Worm (Caenorhabditis elegans): ENCODE data around the gene C35C5.8.
A peak's percentile ranks its signal among the peaks of the same experiment; 100 is the strongest.

C35C5.8 gene

ce11 chrX:11546445-11547275 lies 13.3 kb downstream of the C35C5.8 start, which contains the start of gene selt-1.1:
Gene selt-1.1 (minus strand): TSS chrX:11546495.
- TF ChIP-seq ztf-11 (tag; optimal IDR thresholded peaks at IDR 0.05) (no peak), egl-27 (tag; optimal IDR thresholded peaks at IDR 0.05) (no peak), nhr-76 (tag; optimal IDR thresholded peaks at IDR 0.05) (no peak), mdl-1 (tag; optimal IDR thresholded peaks at IDR 0.05) (peak; percentile 4), aly-2 (tag; optimal IDR thresholded peaks at IDR 0.05) (no peak), tbx-2 (tag; optimal IDR thresholded peaks at IDR 0.05) (no peak), fkh-2 (tag; optimal IDR thresholded peaks at IDR 0.05) (no peak), jun-1 (tag; optimal IDR thresholded peaks at IDR 0.05) (peak; percentile 72), ceh-16 (tag; optimal IDR thresholded peaks at IDR 0.05) (no peak), fos-1 (tag; optimal IDR thresholded peaks at IDR 0.05) (peak; percentile 61), nhr-77 (tag; optimal IDR thresholded peaks at IDR 0.05) (no peak), R02D3.7 (tag; optimal IDR thresholded peaks at IDR 0.05) (no peak), hmg-11 (tag; optimal IDR thresholded peaks at IDR 0.05) (peak; percentile 78), daf-12 (tag; optimal IDR thresholded peaks at IDR 0.05) (no peak), nhr-12 (tag; optimal IDR thresholded peaks at IDR 0.05) (no peak), elt-3 (tag; optimal IDR thresholded peaks at IDR 0.05) (no peak), elt-1 (tag; optimal IDR thresholded peaks at IDR 0.05) (no peak), lin-15B (tag; optimal IDR thresholded peaks at IDR 0.05) (no peak), nhr-28 (tag; optimal IDR thresholded peaks at IDR 0.05) (no peak), nhr-67 (tag; optimal IDR thresholded peaks at IDR 0.05) (no peak), skn-1 (tag; optimal IDR thresholded peaks at IDR 0.05) (no peak), ZK546.5 (tag; optimal IDR thresholded peaks at IDR 0.05) (no peak), nhr-11 (tag; optimal IDR thresholded peaks at IDR 0.05) (no peak), nhr-23 (tag; optimal IDR thresholded peaks at IDR 0.05) (peak; percentile 33), mml-1 (tag; optimal IDR thresholded peaks at IDR 0.05) (no peak), eor-1 (tag; optimal IDR thresholded peaks at IDR 0.05) (no peak), egl-5 (tag; optimal IDR thresholded peaks at IDR 0.05) (peak; percentile 55), zag-1 (tag; optimal IDR thresholded peaks at IDR 0.05) (no peak), pha-4 (tag; optimal IDR thresholded peaks at IDR 0.05) (peak; percentile 75), snpc-4 (tag; optimal IDR thresholded peaks at IDR 0.05) (no peak), elt-2 (tag; optimal IDR thresholded peaks at IDR 0.05) (peak; percentile 78), pqm-1 (tag; optimal IDR thresholded peaks at IDR 0.05) (peak; percentile 85), sea-2 (GFP tag; optimal IDR thresholded peaks at IDR 0.05) (no peak), lin-39 (tag; optimal IDR thresholded peaks at IDR 0.05) (peak; percentile 49), nfya-1 (tag; optimal IDR thresholded peaks at IDR 0.05; ENCODE audit: insufficient read depth) (peak; percentile 66), ztf-4 (tag; optimal IDR thresholded peaks at IDR 0.05) (no peak), nhr-25 (tag; optimal IDR thresholded peaks at IDR 0.05) (peak; percentile 85), fkh-10 (GFP tag; optimal IDR thresholded peaks at IDR 0.05) (no peak), ceh-28 (tag; optimal IDR thresholded peaks at IDR 0.05) (peak; percentile 69), lsy-12 (tag; optimal IDR thresholded peaks at IDR 0.05) (peak; percentile 38), nhr-237 (tag; optimal IDR thresholded peaks at IDR 0.05) (no peak), ceh-82 (tag; optimal IDR thresholded peaks at IDR 0.05) (no peak), ama-1 (optimal IDR thresholded peaks at IDR 0.05) (no peak), unc-39 (tag; optimal IDR thresholded peaks at IDR 0.05) (no peak), nhr-43 (tag; optimal IDR thresholded peaks at IDR 0.05; ENCODE audit: poor library complexity, severe bottlenecking) (no peak), ceh-9 (tag; optimal IDR thresholded peaks at IDR 0.05) (no peak), unc-62 (GFP tag; optimal IDR thresholded peaks at IDR 0.05) (no peak)

Data from whole organism, L3 larva.